Worm (Caenorhabditis elegans): ENCODE data around the gene sop-2.

sop-2 gene

ce11 chrII:12339644-12340043 lies at the start of gene sop-2:
TSS of gene sop-2 (plus strand) at chrII:12339944.
- no peak for TF ChIP-seq nhr-11 (tag; optimal IDR thresholded peaks at IDR 0.05)
- no peak for TF ChIP-seq Y55F3AM.14 (GFP tag; optimal IDR thresholded peaks at IDR 0.05)
- no peak for TF ChIP-seq nhr-77 (tag; optimal IDR thresholded peaks at IDR 0.05)
- TF ChIP-seq sma-9 (GFP tag; optimal IDR thresholded peaks at IDR 0.05): no peak
- TF ChIP-seq sma-9 (tag; optimal IDR thresholded peaks at IDR 0.05): no peak
- no peak for TF ChIP-seq lsy-2 (tag; optimal IDR thresholded peaks at IDR 0.05)
- no peak for TF ChIP-seq mdl-1 (tag; optimal IDR thresholded peaks at IDR 0.05)
- TF ChIP-seq fos-1 (tag; optimal IDR thresholded peaks at IDR 0.05): no peak
- no peak for TF ChIP-seq F13H6.1 (tag; optimal IDR thresholded peaks at IDR 0.05)
- TF ChIP-seq skn-1 (tag; optimal IDR thresholded peaks at IDR 0.05): no peak
- TF ChIP-seq blmp-1 (tag; optimal IDR thresholded peaks at IDR 0.05; ENCODE audit: insufficient read depth): no peak
- TF ChIP-seq elt-1 (tag; optimal IDR thresholded peaks at IDR 0.05): no peak
- no peak for TF ChIP-seq peb-1 (tag; optimal IDR thresholded peaks at IDR 0.05)
- no peak for TF ChIP-seq nhr-23 (tag; optimal IDR thresholded peaks at IDR 0.05)
- no peak for TF ChIP-seq aly-2 (tag; optimal IDR thresholded peaks at IDR 0.05)
- TF ChIP-seq unc-55 (GFP tag; optimal IDR thresholded peaks at IDR 0.05): no peak

- TF ChIP-seq nhr-11 (tag; optimal IDR thresholded peaks at IDR 0.05) (no peak), nhr-129 (tag; optimal IDR thresholded peaks at IDR 0.05) (no peak), nhr-237 (tag; optimal IDR thresholded peaks at IDR 0.05) (no peak), nhr-77 (tag; optimal IDR thresholded peaks at IDR 0.05) (no peak), zag-1 (tag; optimal IDR thresholded peaks at IDR 0.05) (no peak), lsy-2 (tag; optimal IDR thresholded peaks at IDR 0.05) (no peak), unc-39 (tag; optimal IDR thresholded peaks at IDR 0.05) (no peak), alr-1 (tag; optimal IDR thresholded peaks at IDR 0.05) (no peak), lin-39 (tag; optimal IDR thresholded peaks at IDR 0.05) (no peak), ZK546.5 (tag; optimal IDR thresholded peaks at IDR 0.05) (no peak), ztf-1 (GFP tag; conservative IDR thresholded peaks at IDR 0.05) (no peak)
Observed at ce11 chrII:12296591-12296990, 43.2 kb upstream of the sop-2 start.

ce11 chrII:12300680-12301079 lies 39.1 kb upstream of the sop-2 start:
- TF ChIP-seq ama-1 (optimal IDR thresholded peaks at IDR 0.05) (no peak), unc-62 (GFP tag; optimal IDR thresholded peaks at IDR 0.05) (no peak), dmd-4 (tag; optimal IDR thresholded peaks at IDR 0.05) (no peak), nhr-237 (tag; optimal IDR thresholded peaks at IDR 0.05) (no peak), mdl-1 (tag; optimal IDR thresholded peaks at IDR 0.05) (no peak), blmp-1 (tag; optimal IDR thresholded peaks at IDR 0.05; ENCODE audit: insufficient read depth) (no peak), zag-1 (tag; optimal IDR thresholded peaks at IDR 0.05) (no peak), snpc-4 (tag; optimal IDR thresholded peaks at IDR 0.05) (no peak), nhr-12 (tag; optimal IDR thresholded peaks at IDR 0.05) (no peak), nhr-129 (tag; optimal IDR thresholded peaks at IDR 0.05) (no peak), nhr-11 (tag; optimal IDR thresholded peaks at IDR 0.05) (no peak), nhr-21 (tag; optimal IDR thresholded peaks at IDR 0.05) (no peak), ztf-1 (GFP tag; conservative IDR thresholded peaks at IDR 0.05) (no peak), ztf-4 (tag; optimal IDR thresholded peaks at IDR 0.05) (no peak), alr-1 (tag; optimal IDR thresholded peaks at IDR 0.05) (no peak), F13H6.1 (tag; optimal IDR thresholded peaks at IDR 0.05) (no peak)

ce11 chrII:12301233-12301632 lies 38.5 kb upstream of the sop-2 start:
- TF ChIP-seq aly-2 (tag; optimal IDR thresholded peaks at IDR 0.05): no peak
- no peak for TF ChIP-seq fos-1 (tag; optimal IDR thresholded peaks at IDR 0.05)
- no peak for TF ChIP-seq elt-3 (tag; optimal IDR thresholded peaks at IDR 0.05)
- no peak for TF ChIP-seq elt-1 (tag; optimal IDR thresholded peaks at IDR 0.05)
- no peak for TF ChIP-seq R02D3.7 (tag; optimal IDR thresholded peaks at IDR 0.05)
- no peak for TF ChIP-seq nhr-25 (tag; optimal IDR thresholded peaks at IDR 0.05)
- no peak for TF ChIP-seq mab-5 (tag; optimal IDR thresholded peaks at IDR 0.05)
- no peak for TF ChIP-seq lin-13 (GFP tag; optimal IDR thresholded peaks at IDR 0.05)
- no peak for TF ChIP-seq nhr-11 (tag; optimal IDR thresholded peaks at IDR 0.05)
- no peak for TF ChIP-seq sem-4 (tag; optimal IDR thresholded peaks at IDR 0.05)

ce11 chrII:12302354-12302753 lies 37.4 kb upstream of the sop-2 start, which contains the start of gene C50E10.1:
TSS of gene C50E10.1 (minus strand) at chrII:12302454.
- TF ChIP-seq lsy-2 (tag; optimal IDR thresholded peaks at IDR 0.05): no peak

Measured in whole organism, L2 larva.